Fruit fly (Drosophila melanogaster): ENCODE data around the gene CG4408.

- no peak for TF ChIP-seq pho (GFP tag; optimal IDR thresholded peaks at IDR 0.05)
- no peak for TF ChIP-seq CG14860 (GFP tag; IDR thresholded peaks at IDR 0.05; ENCODE audit: partially characterized antibody)
- no peak for TF ChIP-seq CG10209 (GFP tag; optimal IDR thresholded peaks at IDR 0.05)
- peak; percentile 25 for TF ChIP-seq CG12219 (GFP tag; optimal IDR thresholded peaks at IDR 0.05)
- TF ChIP-seq CG34376 (GFP tag; optimal IDR thresholded peaks at IDR 0.05): peak; percentile 58
- no peak for TF ChIP-seq ATbp (GFP tag; optimal IDR thresholded peaks at IDR 0.05)
- TF ChIP-seq vvl (GFP tag; IDR thresholded peaks at IDR 0.05): no peak
- no peak for TF ChIP-seq CG13123 (GFP tag; optimal IDR thresholded peaks at IDR 0.05)
These were observed 4.7 kb downstream of the CG4408 start, which contains the start of gene RpS3 for dm6 chr3R:23358565-23359138.

Measured in whole organism, embryonic.